Worm (Caenorhabditis elegans): ENCODE data around the gene rpl-6.

The rpl-6 gene

ce11 chrIII:7199467-7199866, 8.8 kb upstream of the rpl-6 start (continued):
- peak; percentile 53 for TF ChIP-seq blmp-1 (tag; optimal IDR thresholded peaks at IDR 0.05)
- no peak for TF ChIP-seq egl-13 (tag; optimal IDR thresholded peaks at IDR 0.05)
- no peak for TF ChIP-seq mef-2 (tag; optimal IDR thresholded peaks at IDR 0.05)
- TF ChIP-seq isw-1 (GFP tag; IDR thresholded peaks at IDR 0.05), result no peak
- TF ChIP-seq efl-3 (GFP tag; optimal IDR thresholded peaks at IDR 0.05), result no peak
- no peak for TF ChIP-seq skn-1 (tag; optimal IDR thresholded peaks at IDR 0.05)
- no peak for TF ChIP-seq snpc-4 (tag; optimal IDR thresholded peaks at IDR 0.05)
- TF ChIP-seq zip-4 (GFP tag; optimal IDR thresholded peaks at IDR 0.05), result no peak
- no peak for TF ChIP-seq nhr-76 (tag; optimal IDR thresholded peaks at IDR 0.05)
- no peak for TF ChIP-seq hpl-2 (GFP tag; optimal IDR thresholded peaks at IDR 0.05)
- no peak for TF ChIP-seq ces-1 (GFP tag; optimal IDR thresholded peaks at IDR 0.05)
- TF ChIP-seq nhr-47 (tag; optimal IDR thresholded peaks at IDR 0.05), result no peak
- no peak for TF ChIP-seq ztf-4 (tag; optimal IDR thresholded peaks at IDR 0.05)
- no peak for TF ChIP-seq pag-3 (tag; optimal IDR thresholded peaks at IDR 0.05; ENCODE audit: borderline replicate concordance, insufficient read depth)
- TF ChIP-seq tlp-1 (tag; optimal IDR thresholded peaks at IDR 0.05), result no peak
- no peak for TF ChIP-seq nhr-19 (GFP tag; conservative IDR thresholded peaks at IDR 0.05)
- no peak for TF ChIP-seq sup-37 (GFP tag; optimal IDR thresholded peaks at IDR 0.05)
- TF ChIP-seq lin-15B (tag; optimal IDR thresholded peaks at IDR 0.05), result no peak
- no peak for TF ChIP-seq unc-86 (tag; optimal IDR thresholded peaks at IDR 0.05)
- no peak for TF ChIP-seq sox-4 (tag; optimal IDR thresholded peaks at IDR 0.05)
- TF ChIP-seq hlh-17 (GFP tag; optimal IDR thresholded peaks at IDR 0.05; ENCODE audit: borderline replicate concordance), result no peak
- no peak for TF ChIP-seq ceh-63 (GFP tag; optimal IDR thresholded peaks at IDR 0.05)

DNA sequence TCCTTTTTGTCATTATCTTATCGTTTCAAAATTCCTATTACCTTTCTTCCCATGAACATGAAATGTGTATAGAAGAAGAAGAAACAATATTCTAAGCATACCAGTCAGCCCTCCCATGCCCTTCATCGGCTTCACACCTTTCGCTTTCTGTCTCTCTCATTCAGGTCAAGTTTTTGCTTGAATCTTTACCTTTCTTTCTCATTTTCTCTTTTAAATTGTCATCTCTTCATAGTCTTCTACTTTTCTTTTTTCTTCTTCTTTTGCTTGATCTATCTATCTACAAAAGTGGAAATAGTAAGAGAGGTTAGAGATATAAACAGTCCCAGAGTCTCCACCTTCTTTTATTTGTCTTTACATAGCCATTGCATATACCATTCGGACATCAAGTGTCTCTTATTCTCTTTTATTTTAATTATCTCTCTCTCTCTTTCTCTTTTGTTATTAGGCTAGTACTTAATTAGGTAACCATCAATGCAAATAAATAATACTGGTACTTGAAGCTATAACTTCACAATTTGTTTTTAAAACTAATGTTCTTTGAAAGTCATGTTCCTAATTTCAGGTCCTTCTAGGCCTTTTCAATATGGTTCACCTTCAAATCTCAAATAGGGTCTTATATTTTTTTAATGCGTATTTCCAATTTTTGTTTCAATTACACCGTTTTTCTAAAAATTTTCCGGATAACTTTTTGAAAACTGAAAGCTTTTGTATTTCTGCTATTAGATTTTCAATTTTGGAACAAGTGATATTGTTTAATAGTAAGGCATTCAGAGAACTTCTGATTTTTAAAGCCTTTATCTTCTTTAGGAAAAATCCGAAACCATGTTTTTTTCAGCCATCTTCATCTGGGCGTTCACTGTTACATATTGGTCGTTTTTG, 6.6 kb upstream of the rpl-6 start, which contains the start of gene dpy-31:
Gene dpy-31, plus strand, starts transcription at position 829 of the 879 bp plus-strand sequence.
- TF ChIP-seq ceh-63 (GFP tag; optimal IDR thresholded peaks at IDR 0.05) (no peak), lin-14 (GFP tag; optimal IDR thresholded peaks at IDR 0.05) (peak; percentile 58), ets-5 (GFP tag; IDR thresholded peaks at IDR 0.05) (no peak), ztf-4 (tag; optimal IDR thresholded peaks at IDR 0.05) (no peak), efl-1 (optimal IDR thresholded peaks at IDR 0.05) (no peak), efl-1 (GFP tag; optimal IDR thresholded peaks at IDR 0.05 in 1 of 2) (peak in 1 of 2 experiments; percentile 42), lin-13 (GFP tag; optimal IDR thresholded peaks at IDR 0.05) (no peak), Y116A8C.19 (tag; optimal IDR thresholded peaks at IDR 0.05; ENCODE audit: borderline replicate concordance) (no peak), blmp-1 (tag; optimal IDR thresholded peaks at IDR 0.05) (peak; percentile 98), hpl-2 (GFP tag; optimal IDR thresholded peaks at IDR 0.05) (no peak), ztf-11 (tag; optimal IDR thresholded peaks at IDR 0.05) (no peak), nhr-11 (tag; optimal IDR thresholded peaks at IDR 0.05) (no peak), lin-35 (GFP tag; optimal IDR thresholded peaks at IDR 0.05) (no peak), dsc-1 (tag; optimal IDR thresholded peaks at IDR 0.05) (no peak), zag-1 (tag; optimal IDR thresholded peaks at IDR 0.05) (no peak), mab-9 (GFP tag; IDR thresholded peaks at IDR 0.05) (no peak), ceh-90 (tag; optimal IDR thresholded peaks at IDR 0.05) (no peak), alr-1 (tag; optimal IDR thresholded peaks at IDR 0.05; ENCODE audit: borderline replicate concordance) (no peak), nhr-20 (tag; optimal IDR thresholded peaks at IDR 0.05) (peak; percentile 35), efl-3 (GFP tag; optimal IDR thresholded peaks at IDR 0.05) (no peak), fos-1 (tag; optimal IDR thresholded peaks at IDR 0.05) (no peak), C16A3.4 (tag; optimal IDR thresholded peaks at IDR 0.05) (no peak), xbp-1 (tag; optimal IDR thresholded peaks at IDR 0.05) (no peak), nhr-12 (tag; optimal IDR thresholded peaks at IDR 0.05) (no peak), rnt-1 (tag; optimal IDR thresholded peaks at IDR 0.05) (no peak), lin-39 (tag; optimal IDR thresholded peaks at IDR 0.05) (no peak), nhr-76 (tag; optimal IDR thresholded peaks at IDR 0.05) (no peak), hlh-17 (GFP tag; optimal IDR thresholded peaks at IDR 0.05; ENCODE audit: borderline replicate concordance) (no peak), tlp-1 (tag; optimal IDR thresholded peaks at IDR 0.05) (no peak), snu-23 (GFP tag; optimal IDR thresholded peaks at IDR 0.05) (peak; percentile 14), unc-130 (tag; optimal IDR thresholded peaks at IDR 0.05) (no peak), elt-3 (tag; optimal IDR thresholded peaks at IDR 0.05) (peak in 3 of 6 experiments; percentile 10 to 79 (median 21)), ama-1 (optimal IDR thresholded peaks at IDR 0.05) (no peak), irx-1 (tag; optimal IDR thresholded peaks at IDR 0.05) (no peak), aha-1 (tag; optimal IDR thresholded peaks at IDR 0.05) (no peak), nhr-237 (tag; optimal IDR thresholded peaks at IDR 0.05) (no peak), snpc-4 (tag; optimal IDR thresholded peaks at IDR 0.05) (no peak)

All from whole organism, L1 larva.